Fruit fly (Drosophila melanogaster) whole organism, pupa: ENCODE data around the gene CG2260.

ENCODE experiments used
- CG10348 ChIP-seq: fragments of 200-800 bp; sonication (Bioruptor generic); IDR thresholded peaks from 2 replicates; pipeline ENCODE4 v1.3.6; 2022; ENCODE audit warnings: missing biosample characterization, missing genetic modification characterization
- CG12605 ChIP-seq: fragments of 200-800 bp; sonication (Bioruptor generic); IDR thresholded peaks from 2 replicates; pipeline ENCODE4 v1.3.6; 2022; ENCODE audit warnings: missing biosample characterization, missing genetic modification characterization
- CG13204 ChIP-seq: fragments of 200-800 bp; sonication (Bioruptor generic); optimal IDR thresholded peaks from 2 replicates; lab custom pipeline; 2018; ENCODE audit warnings: missing biosample characterization, mild to moderate bottlenecking, missing genetic modification characterization, moderate library complexity
- CG14655 ChIP-seq: fragments of 200-800 bp; sonication (Bioruptor generic); optimal IDR thresholded peaks from 3 replicates; lab custom pipeline; 2017; ENCODE audit warnings: mild to moderate bottlenecking, missing biosample characterization, missing genetic modification reagents, missing genetic modification characterization
- CG15710 ChIP-seq: fragments of 200-800 bp; sonication (Bioruptor generic); optimal IDR thresholded peaks from 2 replicates; lab custom pipeline; 2018; ENCODE audit warnings: missing biosample characterization, mild to moderate bottlenecking, missing genetic modification characterization, moderate library complexity
- CG17806 ChIP-seq: fragments of 200-800 bp; sonication (Bioruptor generic); optimal IDR thresholded peaks from 2 replicates; lab custom pipeline; 2018; ENCODE audit warnings: missing biosample characterization, mild to moderate bottlenecking, missing genetic modification characterization, moderate library complexity
- CG32121 ChIP-seq: fragments of 200-800 bp; sonication (Bioruptor generic); IDR thresholded peaks from 2 replicates; pipeline ENCODE4 v1.3.6; 2022; ENCODE audit warnings: missing biosample characterization, missing genetic modification characterization
- CG34367 ChIP-seq: fragments of 200-800 bp; sonication (Bioruptor generic); optimal IDR thresholded peaks from 2 replicates; lab custom pipeline; 2018; ENCODE audit warnings: missing biosample characterization, mild to moderate bottlenecking, missing genetic modification characterization
- CG4496 ChIP-seq: fragments of 200-800 bp; sonication (Bioruptor generic); IDR thresholded peaks from 3 replicates; pipeline ENCODE4 v1.3.6; 2022; ENCODE audit warnings: missing biosample characterization, missing genetic modification characterization
- CG8159 ChIP-seq: fragments of 200-800 bp; sonication (Bioruptor generic); optimal IDR thresholded peaks from 3 replicates; lab custom pipeline; 2018; ENCODE audit warnings: missing biosample characterization, mild to moderate bottlenecking, missing genetic modification characterization, moderate library complexity
- CG8301 ChIP-seq: fragments of 200-800 bp; sonication (Bioruptor generic); optimal IDR thresholded peaks from 2 replicates; lab custom pipeline; 2018; ENCODE audit warnings: missing biosample characterization, mild to moderate bottlenecking, missing genetic modification characterization
- CG9948 ChIP-seq: fragments of 200-800 bp; sonication (Bioruptor generic); optimal IDR thresholded peaks from 2 replicates; lab custom pipeline; 2018; ENCODE audit warnings: missing biosample characterization, mild to moderate bottlenecking, missing genetic modification characterization, moderate library complexity
- D1 ChIP-seq: fragments of 200-800 bp; sonication (Bioruptor generic); optimal IDR thresholded peaks from 2 replicates; lab custom pipeline; 2018; ENCODE audit warnings: missing biosample characterization, mild to moderate bottlenecking, missing genetic modification characterization, moderate library complexity
- EcR ChIP-seq: fragments of 200-800 bp; sonication (Bioruptor generic); optimal IDR thresholded peaks from 3 replicates; lab custom pipeline; 2019; ENCODE audit warnings: missing biosample characterization, missing genetic modification characterization, mild to moderate bottlenecking, moderate library complexity, missing genetic modification reagents
- Ets98B ChIP-seq: fragments of 200-800 bp; sonication (Bioruptor generic); IDR thresholded peaks from 2 replicates; pipeline ENCODE4 v1.3.6; 2022; ENCODE audit warnings: missing biosample characterization, missing genetic modification characterization
- Pif1A ChIP-seq: fragments of 200-800 bp; sonication (Bioruptor generic); optimal IDR thresholded peaks from 3 replicates; lab custom pipeline; 2016; ENCODE audit warnings: missing biosample characterization, missing genetic modification characterization
- Pif1B ChIP-seq: fragments of 200-800 bp; sonication (Bioruptor generic); optimal IDR thresholded peaks from 3 replicates; lab custom pipeline; 2016; ENCODE audit warnings: missing biosample characterization, missing genetic modification characterization
- Snoo ChIP-seq: fragments of 200-800 bp; sonication (Bioruptor generic); optimal IDR thresholded peaks from 3 replicates; lab custom pipeline; 2017; ENCODE audit warnings: missing biosample characterization, mild to moderate bottlenecking, missing genetic modification characterization, inconsistent platforms
- fd96Ca ChIP-seq: fragments of 200-800 bp; sonication (Bioruptor generic); IDR thresholded peaks from 3 replicates; pipeline ENCODE4 v1.3.6; 2022; ENCODE audit warnings: missing biosample characterization, missing genetic modification characterization
- gl ChIP-seq: fragments of 200-800 bp; sonication (Bioruptor generic); optimal IDR thresholded peaks from 2 replicates; lab custom pipeline; 2018; ENCODE audit warnings: missing biosample characterization, mild to moderate bottlenecking, missing genetic modification characterization
- rn ChIP-seq: fragments of 200-800 bp; sonication (Bioruptor generic); IDR thresholded peaks from 2 replicates; pipeline ENCODE4 v1.3.6; 2022; ENCODE audit warnings: missing biosample characterization, missing genetic modification characterization

CG2260 gene

DNA sequence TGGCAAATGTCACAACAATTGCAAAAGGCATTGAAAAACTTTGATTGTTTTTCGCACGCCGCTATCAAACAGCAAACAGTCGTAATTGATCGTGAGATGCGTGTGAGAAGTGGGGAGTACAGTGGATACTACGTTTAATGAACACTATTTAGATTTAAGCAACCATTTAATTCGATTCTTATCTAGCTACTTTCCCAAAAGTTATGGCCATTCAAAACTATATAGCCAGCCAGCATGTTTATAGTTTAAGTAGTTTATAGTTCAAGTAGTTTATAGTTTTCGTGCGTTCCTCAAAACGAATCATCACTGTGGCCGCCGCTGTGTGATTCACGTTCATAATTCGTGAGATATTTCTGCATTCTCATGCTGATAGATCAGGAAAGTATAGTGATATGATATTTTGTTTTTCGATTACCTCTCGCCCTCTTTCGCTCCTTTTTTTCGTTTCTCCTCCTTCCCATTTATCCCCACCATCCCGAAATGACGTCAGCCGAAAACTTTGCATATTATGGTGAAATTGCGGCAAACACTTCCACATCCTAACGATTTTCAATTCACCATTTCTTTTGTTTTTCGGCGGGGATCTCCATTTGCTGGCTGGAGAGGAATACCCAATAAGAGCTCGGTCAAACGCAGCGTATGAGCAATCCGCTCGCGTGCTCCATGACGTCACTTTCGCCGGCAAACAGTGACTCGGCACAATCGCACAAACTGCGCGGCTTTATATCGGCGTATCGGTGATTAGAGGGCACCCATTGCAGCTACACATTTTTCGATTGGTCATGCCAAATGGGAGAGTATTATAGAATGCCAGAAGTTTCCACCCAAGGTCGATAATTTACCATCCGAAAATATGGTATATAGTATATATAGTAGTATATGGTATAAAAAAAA lies 7.3 kb downstream of the CG2260 start:
- TF ChIP-seq CG8301 (tag; lab: Kevin White, UChicago) (no peak), EcR (GFP tag; lab: Kevin White, UChicago) (no peak), gl (no peak), D1 (no peak), CG4496 (GFP tag; lab: Robert Waterston, UW) (no peak), Pif1B (GFP tag; lab: Kevin White, UChicago) (no peak), CG10348 (GFP tag; lab: Robert Waterston, UW) (no peak), Snoo (no peak), Pif1A (GFP tag; lab: Kevin White, UChicago) (no peak), CG17806 (no peak), CG9948 (tag; lab: Kevin White, UChicago) (peak; percentile 5), rn (GFP tag; lab: Robert Waterston, UW) (no peak), Ets98B (GFP tag; lab: Robert Waterston, UW) (no peak), CG13204 (no peak), fd96Ca (GFP tag; lab: Robert Waterston, UW) (0 out of 3 replicates have a peak, but pooled peaks have one; percentile 10), CG15710 (tag; lab: Kevin White, UChicago) (peak; percentile 8), CG14655 (GFP tag; lab: Kevin White, UChicago) (no peak), CG32121 (no peak; the same call in 1 of the 2 replicates), CG8159 (no peak), CG34367 (tag; lab: Kevin White, UChicago) (no peak), CG12605 (GFP tag; lab: Robert Waterston, UW) (no peak)

DNA sequence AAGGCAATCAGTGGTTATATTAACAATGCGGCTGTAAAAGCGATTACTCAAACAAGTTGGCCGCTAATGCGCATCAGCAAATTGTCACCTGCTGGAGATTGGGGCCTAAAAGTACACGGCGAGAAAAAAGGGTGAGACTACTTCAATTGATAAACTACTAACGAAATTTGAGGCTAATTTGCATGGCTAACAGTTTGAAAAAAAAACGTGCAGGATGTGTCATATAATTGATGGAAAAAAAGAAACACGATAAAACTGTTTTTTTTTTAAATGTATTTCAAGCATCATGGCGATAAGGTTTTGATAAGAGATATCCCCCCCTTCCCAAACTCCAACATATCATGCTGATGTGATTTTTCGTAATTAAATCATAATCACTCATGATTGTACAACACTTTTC lies 8.2 kb downstream of the CG2260 start:
- TF ChIP-seq CG8301 (tag; lab: Kevin White, UChicago): no peak
- TF ChIP-seq fd96Ca (GFP tag; lab: Robert Waterston, UW): 0 out of 3 replicates have a peak, but pooled peaks have one; percentile 14

DNA sequence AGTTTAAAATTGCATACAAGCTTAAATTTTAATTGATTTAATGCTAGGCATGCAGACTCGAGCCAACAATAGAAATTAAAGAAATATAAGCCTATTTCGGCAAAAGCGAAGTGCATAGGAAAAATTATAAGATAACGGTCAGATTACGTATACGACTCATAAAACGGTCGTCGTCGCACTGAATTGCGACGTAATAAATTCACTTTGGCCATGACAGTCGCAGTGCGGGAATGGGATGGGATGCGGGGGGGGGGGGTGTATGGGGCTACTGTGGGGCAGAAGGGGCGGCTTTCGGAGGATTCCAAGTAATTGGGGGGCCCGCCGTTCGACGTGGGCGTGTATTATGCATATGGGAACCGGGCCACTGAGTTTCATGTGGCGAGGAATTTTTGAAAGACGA lies 10.0 kb downstream of the CG2260 start:
- TF ChIP-seq CG32121 (no peak), CG8159 (no peak), CG14655 (GFP tag; lab: Kevin White, UChicago) (no peak), Pif1A (GFP tag; lab: Kevin White, UChicago) (no peak), EcR (GFP tag; lab: Kevin White, UChicago) (no peak), CG12605 (GFP tag; lab: Robert Waterston, UW) (no peak), CG9948 (tag; lab: Kevin White, UChicago) (no peak), CG13204 (no peak), Ets98B (GFP tag; lab: Robert Waterston, UW) (no peak), rn (GFP tag; lab: Robert Waterston, UW) (no peak), fd96Ca (GFP tag; lab: Robert Waterston, UW) (no peak), CG4496 (GFP tag; lab: Robert Waterston, UW) (no peak), CG8301 (tag; lab: Kevin White, UChicago) (no peak), Pif1B (GFP tag; lab: Kevin White, UChicago) (no peak)

DNA sequence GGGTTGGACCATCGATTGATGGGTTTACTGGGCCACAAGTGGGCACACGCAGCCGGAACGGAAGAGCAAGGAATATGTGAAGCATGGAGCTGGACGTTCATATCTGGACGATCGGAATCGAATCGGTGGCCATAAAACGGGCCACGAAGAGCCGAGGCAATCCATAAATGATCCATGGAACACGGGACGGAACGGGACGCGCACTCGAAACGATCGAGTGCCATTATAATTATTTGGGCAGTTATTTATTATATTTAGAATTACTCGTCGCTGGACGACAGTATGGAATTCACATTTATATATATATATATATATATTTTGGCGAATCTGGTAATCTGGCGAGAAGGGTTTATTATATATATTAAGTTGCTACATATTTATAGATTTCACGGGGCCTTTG lies 13.0 kb downstream of the CG2260 start:
- no peak for TF ChIP-seq D1

DNA sequence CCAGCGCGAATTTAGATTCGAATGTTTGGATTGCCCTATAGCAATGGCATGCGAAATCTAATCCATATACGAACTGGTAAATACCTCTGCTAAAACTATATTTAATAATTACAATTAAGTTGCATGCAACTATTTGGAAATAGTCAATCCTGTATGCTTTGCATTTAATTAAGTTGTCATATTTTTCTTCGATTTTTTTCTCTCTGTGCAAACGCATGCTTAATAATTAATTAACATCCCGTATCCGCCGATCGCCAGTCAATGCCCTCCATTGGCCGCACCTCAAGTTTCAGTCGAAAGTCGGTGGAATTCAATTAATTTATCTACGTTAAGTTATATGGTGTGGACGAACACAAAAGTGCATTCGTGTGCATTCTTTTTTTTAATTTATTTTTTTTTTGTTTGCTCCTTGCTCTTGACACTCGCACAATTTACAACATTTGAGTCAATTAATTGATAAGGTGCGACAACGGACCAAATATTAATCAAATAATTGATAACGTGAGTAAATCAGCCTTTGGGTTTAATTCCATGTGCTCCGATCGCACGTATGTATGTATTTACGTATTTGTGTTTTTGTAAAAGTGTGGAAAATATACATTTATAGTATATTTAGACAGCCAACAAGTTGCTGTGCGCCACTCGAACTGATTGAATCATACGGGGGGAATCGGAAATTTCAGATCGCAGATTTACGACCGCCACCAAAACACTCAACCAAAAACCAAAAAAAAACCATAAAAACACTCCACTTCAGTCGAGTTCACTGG lies 14.5 kb downstream of the CG2260 start:
- TF ChIP-seq CG12605 (GFP tag; lab: Robert Waterston, UW) (no peak), Pif1A (GFP tag; lab: Kevin White, UChicago) (no peak), Ets98B (GFP tag; lab: Robert Waterston, UW) (no peak), CG17806 (no peak)

DNA sequence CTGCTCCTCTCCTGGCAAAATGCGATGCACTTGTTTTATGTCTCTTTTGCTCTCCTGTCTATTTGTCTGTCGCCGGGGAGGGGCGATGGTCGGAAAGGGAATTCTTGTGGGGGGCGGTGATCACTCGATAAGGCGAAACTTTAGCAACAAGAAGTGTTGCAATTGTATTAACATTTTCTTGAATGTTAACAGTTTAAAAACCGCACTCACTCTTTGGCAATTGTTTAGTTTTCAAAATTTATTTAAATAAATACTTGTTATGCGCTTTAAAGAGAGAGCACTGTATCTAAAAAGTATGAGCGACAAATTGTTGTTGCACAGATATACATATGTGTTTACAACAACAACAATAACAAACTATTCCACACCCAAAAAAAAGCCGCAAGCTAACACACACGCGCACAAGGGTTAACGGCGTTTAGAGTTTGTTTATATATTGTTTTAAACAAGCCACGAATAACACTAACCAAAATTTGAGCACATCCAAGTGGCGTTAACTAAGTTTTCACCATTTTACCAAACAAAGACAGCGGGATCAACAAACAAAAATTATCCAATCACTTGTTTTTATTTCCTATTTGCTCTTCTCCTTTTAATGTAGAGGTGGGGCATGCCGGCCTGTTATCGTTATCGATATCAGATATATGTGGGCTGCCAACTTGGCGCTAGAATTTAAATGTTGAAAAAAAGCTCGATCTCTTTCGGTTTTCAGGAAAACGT lies 19.3 kb downstream of the CG2260 start, which contains the start of gene CG2258:
Gene CG2258, minus strand, starts transcription at position 617 of the 720 bp plus-strand sequence.
- TF ChIP-seq Pif1B (GFP tag; lab: Kevin White, UChicago): peak; percentile 91
- no peak for TF ChIP-seq EcR (GFP tag; lab: Kevin White, UChicago)
- peak; percentile 91 for TF ChIP-seq rn (GFP tag; lab: Robert Waterston, UW)
- TF ChIP-seq CG14655 (GFP tag; lab: Kevin White, UChicago): peak; percentile 93
- peak; percentile 89 for TF ChIP-seq CG17806
- TF ChIP-seq CG9948 (tag; lab: Kevin White, UChicago): peak; percentile 88
- peak; percentile 88 for TF ChIP-seq Pif1A (GFP tag; lab: Kevin White, UChicago)
- peak; percentile 97 for TF ChIP-seq Ets98B (GFP tag; lab: Robert Waterston, UW)
- TF ChIP-seq CG34367 (tag; lab: Kevin White, UChicago): peak; percentile 87
- peak; percentile 70 for TF ChIP-seq gl
- TF ChIP-seq CG8159: peak; percentile 88
- peak; percentile 91 for TF ChIP-seq CG15710 (tag; lab: Kevin White, UChicago)
- peak; percentile 97 for TF ChIP-seq CG32121
- TF ChIP-seq D1: peak; percentile 37
- TF ChIP-seq CG12605 (GFP tag; lab: Robert Waterston, UW): peak; percentile 96
- TF ChIP-seq CG10348 (GFP tag; lab: Robert Waterston, UW): peak; percentile 73; the same call in 1 of the 2 replicates
- TF ChIP-seq Snoo: peak; percentile 40
- peak; percentile 73 for TF ChIP-seq CG13204
- peak; percentile 91 for TF ChIP-seq CG8301 (tag; lab: Kevin White, UChicago)
- TF ChIP-seq fd96Ca (GFP tag; lab: Robert Waterston, UW): peak; percentile 96
- peak; percentile 98 for TF ChIP-seq CG4496 (GFP tag; lab: Robert Waterston, UW)
